Worm (Caenorhabditis elegans) whole organism, L1 larva: ENCODE data around the gene C02F4.5.
A peak's percentile ranks its signal among the peaks of the same experiment; 100 is the strongest.

ENCODE experiments used
- C34B4.2 ChIP-seq: sonication (generic microtip); optimal IDR thresholded peaks from 2 replicates; lab custom pipeline; 2017; ENCODE audit warnings: mild to moderate bottlenecking, missing genetic modification characterization, missing compliant biosample characterization
- F16B12.6 ChIP-seq: fragments of 150-350 bp; optimal IDR thresholded peaks from 2 replicates; lab custom pipeline; 2014; ENCODE audit warnings: missing biosample characterization, missing genetic modification characterization
- aha-1 ChIP-seq: fragments of 150-350 bp; optimal IDR thresholded peaks from 2 replicates; lab custom pipeline; 2014; ENCODE audit warnings: missing biosample characterization, missing genetic modification characterization
- ama-1 ChIP-seq: fragments of 150-350 bp; optimal IDR thresholded peaks from 2 replicates; lab custom pipeline; 2014
- ceh-8 ChIP-seq: fragments of 200-800 bp; sonication (Bioruptor generic); optimal IDR thresholded peaks from 2 replicates; lab custom pipeline; 2018; ENCODE audit warnings: mild to moderate bottlenecking, missing genetic modification characterization, moderate library complexity, missing compliant biosample characterization
- ceh-82 ChIP-seq, 3 experiments: fragments of 150-350 bp in 1 of 3; sonication (generic microtip) in 2 of 3; optimal IDR thresholded peaks; 2 replicates each; lab custom pipeline; 2014 to 2017; ENCODE audit warnings: missing biosample characterization in 3 of 3, missing genetic modification characterization in 3 of 3
- ceh-88 ChIP-seq: fragments of 200-800 bp; sonication (Bioruptor generic); IDR thresholded peaks from 2 replicates; pipeline ENCODE4 v1.3.6; 2022; ENCODE audit warnings: missing genetic modification characterization, missing compliant biosample characterization
- ceh-90 ChIP-seq: sonication (generic microtip); optimal IDR thresholded peaks from 2 replicates; lab custom pipeline; 2016; ENCODE audit warnings: missing genetic modification characterization, missing compliant biosample characterization
- ces-1 ChIP-seq: fragments of 150-350 bp; optimal IDR thresholded peaks from 2 replicates; lab custom pipeline; 2014; ENCODE audit warnings: missing biosample characterization, missing genetic modification reagents, missing genetic modification characterization
- dpl-1 ChIP-seq, 3 experiments: fragments of 150-350 bp in 2 of 3; sonication (generic microtip) in 1 of 3; optimal IDR thresholded peaks; 2 replicates each; lab custom pipeline; 2014 to 2017; ENCODE audit warnings: missing biosample characterization in 3 of 3, missing genetic modification characterization in 3 of 3, missing genetic modification reagents in 3 of 3
- dsc-1 ChIP-seq: sonication (generic microtip); optimal IDR thresholded peaks from 2 replicates; lab custom pipeline; 2016; ENCODE audit warnings: mild to moderate bottlenecking, missing genetic modification characterization, missing compliant biosample characterization
- efl-1 ChIP-seq, 4 experiments: fragments of 150-350 bp; optimal IDR thresholded peaks in 3 of 4; peaks in 1 of 4; 1 replicate in 1 of 4; 2 replicates in 3 of 4; lab custom pipeline; 2014; ENCODE audit warnings: missing biosample characterization in 2 of 4, missing genetic modification characterization in 2 of 4, missing genetic modification reagents in 2 of 4
- egl-13 ChIP-seq: sonication (generic microtip); optimal IDR thresholded peaks from 2 replicates; lab custom pipeline; 2016; ENCODE audit warnings: missing genotype, missing genetic modification reagents, missing genetic modification characterization, missing compliant biosample characterization
- elt-3 ChIP-seq, 6 experiments: fragments of 150-350 bp in 1 of 6; sonication (generic microtip); optimal IDR thresholded peaks; 2 replicates each; lab custom pipeline; 2017 to 2018; ENCODE audit warnings: missing biosample characterization in 6 of 6, missing genetic modification characterization in 6 of 6, inconsistent platforms in 1 of 6
- ets-5 ChIP-seq: fragments of 200-800 bp; sonication (Bioruptor generic); IDR thresholded peaks from 2 replicates; pipeline ENCODE4 v1.3.6; 2022; ENCODE audit warnings: missing genetic modification characterization, missing compliant biosample characterization
- fkh-4 ChIP-seq: sonication (generic microtip); optimal IDR thresholded peaks from 2 replicates; lab custom pipeline; 2016; ENCODE audit warnings: missing compliant biosample characterization, missing genetic modification characterization, borderline replicate concordance
- fkh-8 ChIP-seq: sonication (generic microtip); optimal IDR thresholded peaks from 2 replicates; lab custom pipeline; 2016; ENCODE audit warnings: mild to moderate bottlenecking, missing genetic modification characterization, missing compliant biosample characterization
- hlh-17 ChIP-seq: fragments of 200-800 bp; sonication (Bioruptor generic); optimal IDR thresholded peaks from 2 replicates; lab custom pipeline; 2018; ENCODE audit warnings: missing genetic modification characterization, mild to moderate bottlenecking, missing compliant biosample characterization, moderate library complexity, borderline replicate concordance
- hlh-4 ChIP-seq: sonication (generic microtip); optimal IDR thresholded peaks from 2 replicates; lab custom pipeline; 2016; ENCODE audit warnings: mild to moderate bottlenecking, missing genetic modification characterization, missing compliant biosample characterization
- isw-1 ChIP-seq: fragments of 200-800 bp; sonication (Bioruptor generic); IDR thresholded peaks from 2 replicates; pipeline ENCODE4 v1.3.6; 2022; ENCODE audit warnings: missing genetic modification characterization, missing compliant biosample characterization
- lin-14 ChIP-seq: fragments of 200-800 bp; sonication (Bioruptor generic); optimal IDR thresholded peaks from 2 replicates; lab custom pipeline; 2018; ENCODE audit warnings: mild to moderate bottlenecking, missing genetic modification characterization, moderate library complexity, missing compliant biosample characterization
- lir-3 ChIP-seq: sonication (generic microtip); optimal IDR thresholded peaks from 2 replicates; lab custom pipeline; 2016; ENCODE audit warnings: mild to moderate bottlenecking, missing genetic modification characterization, moderate library complexity, missing compliant biosample characterization; ENCODE audit not compliant: poor library complexity
- lsy-2 ChIP-seq, 2 experiments: fragments of 150-350 bp; optimal IDR thresholded peaks; 2 replicates each; lab custom pipeline; 2014; ENCODE audit warnings: missing biosample characterization in 2 of 2, missing genetic modification characterization in 2 of 2
- mab-9 ChIP-seq: fragments of 200-800 bp; sonication (Bioruptor generic); IDR thresholded peaks from 2 replicates; pipeline ENCODE4 v1.3.6; 2022; ENCODE audit warnings: missing genetic modification reagents, missing genetic modification characterization, missing compliant biosample characterization
- mdl-1 ChIP-seq, 2 experiments: fragments of 150-350 bp; optimal IDR thresholded peaks; 2 replicates each; lab custom pipeline; 2014 to 2017; ENCODE audit warnings: missing biosample characterization in 2 of 2, missing genetic modification characterization in 2 of 2, inconsistent platforms in 1 of 2
- mef-2 ChIP-seq: fragments of 150-350 bp; optimal IDR thresholded peaks from 2 replicates; lab custom pipeline; 2014; ENCODE audit warnings: missing biosample characterization, missing genetic modification characterization
- mep-1 ChIP-seq: fragments of 150-350 bp; optimal IDR thresholded peaks from 2 replicates; lab custom pipeline; 2014; ENCODE audit warnings: missing biosample characterization, missing genetic modification characterization
- nhr-11 ChIP-seq: fragments of 150-350 bp; optimal IDR thresholded peaks from 2 replicates; lab custom pipeline; 2014; ENCODE audit warnings: missing biosample characterization, missing genetic modification characterization
- nhr-19 ChIP-seq: fragments of 200-800 bp; sonication (Bioruptor generic); conservative IDR thresholded peaks from 2 replicates; pipeline ENCODE4 v1.3.6; 2022; ENCODE audit warnings: missing genetic modification characterization, missing compliant biosample characterization
- nhr-20 ChIP-seq: sonication (generic microtip); optimal IDR thresholded peaks from 2 replicates; lab custom pipeline; 2016; ENCODE audit warnings: mild to moderate bottlenecking, missing genetic modification characterization, missing compliant biosample characterization
- nhr-237 ChIP-seq: fragments of 150-350 bp; optimal IDR thresholded peaks from 2 replicates; lab custom pipeline; 2014; ENCODE audit warnings: missing biosample characterization, missing genetic modification characterization
- nhr-71 ChIP-seq: sonication (generic microtip); optimal IDR thresholded peaks from 2 replicates; lab custom pipeline; 2016; ENCODE audit warnings: mild to moderate bottlenecking, missing genetic modification characterization, moderate library complexity, missing compliant biosample characterization
- nhr-76 ChIP-seq: sonication (generic microtip); optimal IDR thresholded peaks from 2 replicates; lab custom pipeline; 2017; ENCODE audit warnings: missing biosample characterization, missing genetic modification characterization
- nhr-77 ChIP-seq: fragments of 150-350 bp; optimal IDR thresholded peaks from 2 replicates; lab custom pipeline; 2014; ENCODE audit warnings: missing biosample characterization, missing genetic modification characterization
- nhr-85 ChIP-seq: sonication (generic microtip); peaks from one replicate; lab custom pipeline; 2016; ENCODE audit warnings: missing genetic modification characterization, inconsistent platforms, missing compliant biosample characterization
- nhr-90 ChIP-seq: sonication (generic microtip); optimal IDR thresholded peaks from 2 replicates; lab custom pipeline; 2016; ENCODE audit warnings: mild to moderate bottlenecking, missing genetic modification characterization, missing compliant biosample characterization; ENCODE audit not compliant: poor library complexity
- pag-3 ChIP-seq: sonication (generic microtip); optimal IDR thresholded peaks from 2 replicates; lab custom pipeline; 2017; ENCODE audit warnings: missing genetic modification characterization, mild to moderate bottlenecking, missing compliant biosample characterization, antibody characterized with exemption, borderline replicate concordance; ENCODE audit not compliant: insufficient read depth
- pax-3 ChIP-seq: fragments of 200-800 bp; sonication (Bioruptor generic); optimal IDR thresholded peaks from 2 replicates; lab custom pipeline; 2018; ENCODE audit warnings: mild to moderate bottlenecking, missing genetic modification characterization, moderate library complexity, missing compliant biosample characterization
- pqm-1 ChIP-seq: sonication (generic microtip); optimal IDR thresholded peaks from 3 replicates; lab custom pipeline; 2017; ENCODE audit warnings: missing biosample characterization, missing genetic modification characterization
- rnt-1 ChIP-seq: sonication (generic microtip); optimal IDR thresholded peaks from 2 replicates; lab custom pipeline; 2016; ENCODE audit warnings: mild to moderate bottlenecking, missing genetic modification characterization, moderate library complexity, missing compliant biosample characterization
- skn-1 ChIP-seq: fragments of 150-350 bp; optimal IDR thresholded peaks from 2 replicates; lab custom pipeline; 2014; ENCODE audit warnings: missing biosample characterization, missing genetic modification characterization
- sox-4 ChIP-seq: sonication (generic microtip); optimal IDR thresholded peaks from 2 replicates; lab custom pipeline; 2016; ENCODE audit warnings: missing genetic modification characterization, missing compliant biosample characterization
- sptf-1 ChIP-seq: fragments of 150-350 bp; optimal IDR thresholded peaks from 2 replicates; lab custom pipeline; 2014; ENCODE audit warnings: missing biosample characterization, missing genetic modification characterization
- swsn-7 ChIP-seq: sonication (generic microtip); optimal IDR thresholded peaks from 2 replicates; lab custom pipeline; 2016; ENCODE audit warnings: missing genetic modification characterization, missing compliant biosample characterization
- unc-30 ChIP-seq: sonication (generic microtip); optimal IDR thresholded peaks from 2 replicates; lab custom pipeline; 2017; ENCODE audit warnings: missing biosample characterization, missing genetic modification characterization
- unc-62 ChIP-seq: fragments of 150-350 bp; optimal IDR thresholded peaks from 2 replicates; lab custom pipeline; 2014; ENCODE audit warnings: missing biosample characterization, missing genetic modification reagents, missing genetic modification characterization
- unc-86 ChIP-seq: sonication (generic microtip); optimal IDR thresholded peaks from 2 replicates; lab custom pipeline; 2016; ENCODE audit warnings: missing genetic modification characterization, missing compliant biosample characterization
- zag-1 ChIP-seq: fragments of 150-350 bp; optimal IDR thresholded peaks from 2 replicates; lab custom pipeline; 2014; ENCODE audit warnings: missing biosample characterization, missing genetic modification characterization
- zip-4 ChIP-seq: fragments of 200-800 bp; sonication (Bioruptor generic); optimal IDR thresholded peaks from 2 replicates; lab custom pipeline; 2018; ENCODE audit warnings: mild to moderate bottlenecking, missing genetic modification characterization, moderate library complexity, missing compliant biosample characterization
- ztf-4 ChIP-seq: fragments of 150-350 bp; optimal IDR thresholded peaks from 2 replicates; lab custom pipeline; 2014; ENCODE audit warnings: missing biosample characterization, missing genetic modification characterization

The C02F4.5 gene

ce11 chrIV:10503750-10504232, 20.2 kb downstream of the C02F4.5 start (continued):
- 0 out of 2 replicates have a peak, but pooled peaks have one; percentile 21 for TF ChIP-seq ceh-88 (GFP tag; lab: Robert Waterston, UW)
- TF ChIP-seq lir-3, result peak; percentile 14
- peak; percentile 35 for TF ChIP-seq rnt-1
- no peak for TF ChIP-seq nhr-85 (tag; lab: Kevin White, UChicago)
- TF ChIP-seq unc-62 (GFP tag; lab: Kevin White, UChicago), result no peak
- peak; percentile 27 for TF ChIP-seq skn-1 (tag; lab: Kevin White, UChicago)
- peak; percentile 71 for TF ChIP-seq egl-13 (tag; lab: Kevin White, UChicago)
- no peak for TF ChIP-seq nhr-237 (tag; lab: Kevin White, UChicago)
- TF ChIP-seq sox-4, result no peak
- TF ChIP-seq mdl-1 (tag; optimal IDR thresholded peaks at IDR 0.05; lab: Kevin White, UChicago), result peak; percentile 9 to 56
- TF ChIP-seq ceh-8 (GFP tag; lab: Kevin White, UChicago), result peak; percentile 32
- TF ChIP-seq lin-14 (GFP tag; lab: Kevin White, UChicago), result peak; percentile 94
- no peak for TF ChIP-seq zip-4
- TF ChIP-seq dpl-1 (GFP tag; optimal IDR thresholded peaks at IDR 0.05; lab: Kevin White, UChicago), result no peak
- no peak for TF ChIP-seq elt-3 (tag; optimal IDR thresholded peaks at IDR 0.05; lab: Kevin White, UChicago)
- TF ChIP-seq ets-5 (GFP tag; lab: Robert Waterston, UW), result no peak
- peak; percentile 39 for TF ChIP-seq ztf-4
- no peak for TF ChIP-seq fkh-4
- TF ChIP-seq F16B12.6 (tag; lab: Kevin White, UChicago), result peak; percentile 23
- no peak for TF ChIP-seq hlh-4 (tag; lab: Kevin White, UChicago)
- no peak for TF ChIP-seq pag-3 (tag; lab: Kevin White, UChicago)
- peak; percentile 55 for TF ChIP-seq zag-1 (tag; lab: Kevin White, UChicago)
- peak; percentile 47; the same call in 1 of the 2 replicates for TF ChIP-seq nhr-19
- no peak for TF ChIP-seq aha-1
- TF ChIP-seq swsn-7, result peak; percentile 69
- peak; percentile 41 for TF ChIP-seq pax-3 (tag; lab: Kevin White, UChicago)
- TF ChIP-seq nhr-76 (tag; lab: Kevin White, UChicago), result no peak
- TF ChIP-seq nhr-90 (tag; lab: Kevin White, UChicago), result no peak
- peak; percentile 26 for TF ChIP-seq nhr-77
- peak; percentile 91 for TF ChIP-seq fkh-8 (tag; lab: Kevin White, UChicago)
- peak; percentile 43 for TF ChIP-seq isw-1 (GFP tag; lab: Robert Waterston, UW)

- TF ChIP-seq nhr-237 (tag; lab: Kevin White, UChicago) (peak; percentile 6), C34B4.2 (tag; lab: Kevin White, UChicago) (no peak), F16B12.6 (tag; lab: Kevin White, UChicago) (no peak), sptf-1 (no peak), skn-1 (tag; lab: Kevin White, UChicago) (no peak), unc-30 (no peak), dsc-1 (peak; percentile 9), ceh-82 (tag; optimal IDR thresholded peaks at IDR 0.05; lab: Kevin White, UChicago) (no peak), aha-1 (no peak), pqm-1 (tag; lab: Kevin White, UChicago) (no peak), hlh-17 (GFP tag; lab: Kevin White, UChicago) (no peak), nhr-19 (peak; percentile 50), nhr-11 (tag; lab: Kevin White, UChicago) (no peak), unc-86 (no peak), ceh-90 (tag; lab: Kevin White, UChicago) (no peak), nhr-71 (tag; lab: Kevin White, UChicago) (peak; percentile 76), mab-9 (GFP tag; lab: Robert Waterston, UW) (no peak), mef-2 (tag; lab: Kevin White, UChicago) (peak; percentile 10), egl-13 (tag; lab: Kevin White, UChicago) (no peak), pax-3 (tag; lab: Kevin White, UChicago) (peak; percentile 48), zip-4 (no peak), nhr-90 (tag; lab: Kevin White, UChicago) (no peak), lin-14 (GFP tag; lab: Kevin White, UChicago) (peak; percentile 75), efl-1 (optimal IDR thresholded peaks at IDR 0.05; lab: Kevin White, UChicago) (peak; percentile 20 to 36), efl-1 (GFP tag; optimal IDR thresholded peaks at IDR 0.05 in 1 of 2; lab: Kevin White, UChicago) (peak in 1 of 2 experiments; percentile 38), lsy-2 (tag; optimal IDR thresholded peaks at IDR 0.05; lab: Kevin White, UChicago) (peak; percentile 4 to 64), swsn-7 (peak; percentile 44), nhr-20 (peak; percentile 32), mep-1 (tag; lab: Kevin White, UChicago) (peak; percentile 40), ztf-4 (peak; percentile 23), ces-1 (GFP tag; lab: Kevin White, UChicago) (no peak), ama-1 (lab: Kevin White, UChicago) (peak; percentile 8)
Measured at ce11 chrIV:10502345-10502744, 21.6 kb downstream of the C02F4.5 start.
